Fruit fly (Drosophila melanogaster) whole organism, pupa: ENCODE results near the gene Fum2.

Experiments
- CG10348 ChIP-seq: fragments of 200-800 bp; sonication (Bioruptor generic); IDR thresholded peaks from 2 replicates; pipeline ENCODE4 v1.3.6; 2022; ENCODE audit warnings: missing biosample characterization, missing genetic modification characterization
- CG12605 ChIP-seq: fragments of 200-800 bp; sonication (Bioruptor generic); IDR thresholded peaks from 2 replicates; pipeline ENCODE4 v1.3.6; 2022; ENCODE audit warnings: missing biosample characterization, missing genetic modification characterization
- CG13204 ChIP-seq: fragments of 200-800 bp; sonication (Bioruptor generic); optimal IDR thresholded peaks from 2 replicates; lab custom pipeline; 2018; ENCODE audit warnings: missing biosample characterization, mild to moderate bottlenecking, missing genetic modification characterization, moderate library complexity
- CG14655 ChIP-seq: fragments of 200-800 bp; sonication (Bioruptor generic); optimal IDR thresholded peaks from 3 replicates; lab custom pipeline; 2017; ENCODE audit warnings: mild to moderate bottlenecking, missing biosample characterization, missing genetic modification reagents, missing genetic modification characterization
- CG15710 ChIP-seq: fragments of 200-800 bp; sonication (Bioruptor generic); optimal IDR thresholded peaks from 2 replicates; lab custom pipeline; 2018; ENCODE audit warnings: missing biosample characterization, mild to moderate bottlenecking, missing genetic modification characterization, moderate library complexity
- CG17806 ChIP-seq: fragments of 200-800 bp; sonication (Bioruptor generic); optimal IDR thresholded peaks from 2 replicates; lab custom pipeline; 2018; ENCODE audit warnings: missing biosample characterization, mild to moderate bottlenecking, missing genetic modification characterization, moderate library complexity
- CG32121 ChIP-seq: fragments of 200-800 bp; sonication (Bioruptor generic); IDR thresholded peaks from 2 replicates; pipeline ENCODE4 v1.3.6; 2022; ENCODE audit warnings: missing biosample characterization, missing genetic modification characterization
- CG34367 ChIP-seq: fragments of 200-800 bp; sonication (Bioruptor generic); optimal IDR thresholded peaks from 2 replicates; lab custom pipeline; 2018; ENCODE audit warnings: missing biosample characterization, mild to moderate bottlenecking, missing genetic modification characterization
- CG4496 ChIP-seq: fragments of 200-800 bp; sonication (Bioruptor generic); IDR thresholded peaks from 3 replicates; pipeline ENCODE4 v1.3.6; 2022; ENCODE audit warnings: missing biosample characterization, missing genetic modification characterization
- CG8159 ChIP-seq: fragments of 200-800 bp; sonication (Bioruptor generic); optimal IDR thresholded peaks from 3 replicates; lab custom pipeline; 2018; ENCODE audit warnings: missing biosample characterization, mild to moderate bottlenecking, missing genetic modification characterization, moderate library complexity
- CG8301 ChIP-seq: fragments of 200-800 bp; sonication (Bioruptor generic); optimal IDR thresholded peaks from 2 replicates; lab custom pipeline; 2018; ENCODE audit warnings: missing biosample characterization, mild to moderate bottlenecking, missing genetic modification characterization
- CG9948 ChIP-seq: fragments of 200-800 bp; sonication (Bioruptor generic); optimal IDR thresholded peaks from 2 replicates; lab custom pipeline; 2018; ENCODE audit warnings: missing biosample characterization, mild to moderate bottlenecking, missing genetic modification characterization, moderate library complexity
- D1 ChIP-seq: fragments of 200-800 bp; sonication (Bioruptor generic); optimal IDR thresholded peaks from 2 replicates; lab custom pipeline; 2018; ENCODE audit warnings: missing biosample characterization, mild to moderate bottlenecking, missing genetic modification characterization, moderate library complexity
- EcR ChIP-seq: fragments of 200-800 bp; sonication (Bioruptor generic); optimal IDR thresholded peaks from 3 replicates; lab custom pipeline; 2019; ENCODE audit warnings: missing biosample characterization, missing genetic modification characterization, mild to moderate bottlenecking, moderate library complexity, missing genetic modification reagents
- Ets98B ChIP-seq: fragments of 200-800 bp; sonication (Bioruptor generic); IDR thresholded peaks from 2 replicates; pipeline ENCODE4 v1.3.6; 2022; ENCODE audit warnings: missing biosample characterization, missing genetic modification characterization
- Pif1A ChIP-seq: fragments of 200-800 bp; sonication (Bioruptor generic); optimal IDR thresholded peaks from 3 replicates; lab custom pipeline; 2016; ENCODE audit warnings: missing biosample characterization, missing genetic modification characterization
- Pif1B ChIP-seq: fragments of 200-800 bp; sonication (Bioruptor generic); optimal IDR thresholded peaks from 3 replicates; lab custom pipeline; 2016; ENCODE audit warnings: missing biosample characterization, missing genetic modification characterization
- Snoo ChIP-seq: fragments of 200-800 bp; sonication (Bioruptor generic); optimal IDR thresholded peaks from 3 replicates; lab custom pipeline; 2017; ENCODE audit warnings: missing biosample characterization, mild to moderate bottlenecking, missing genetic modification characterization, inconsistent platforms
- fd96Ca ChIP-seq: fragments of 200-800 bp; sonication (Bioruptor generic); IDR thresholded peaks from 3 replicates; pipeline ENCODE4 v1.3.6; 2022; ENCODE audit warnings: missing biosample characterization, missing genetic modification characterization
- gl ChIP-seq: fragments of 200-800 bp; sonication (Bioruptor generic); optimal IDR thresholded peaks from 2 replicates; lab custom pipeline; 2018; ENCODE audit warnings: missing biosample characterization, mild to moderate bottlenecking, missing genetic modification characterization
- rn ChIP-seq: fragments of 200-800 bp; sonication (Bioruptor generic); IDR thresholded peaks from 2 replicates; pipeline ENCODE4 v1.3.6; 2022; ENCODE audit warnings: missing biosample characterization, missing genetic modification characterization

The Fum2 gene

dm6 chrX:6700990-6701530 lies 19.5 kb downstream of the Fum2 start:
- TF ChIP-seq Ets98B (GFP tag; lab: Robert Waterston, UW) = no peak
- no peak for TF ChIP-seq CG17806 (tag; lab: Kevin White, UChicago)
- TF ChIP-seq CG8159 = no peak
- TF ChIP-seq gl (tag; lab: Kevin White, UChicago) = no peak
- TF ChIP-seq CG14655 (GFP tag; lab: Kevin White, UChicago) = no peak
- TF ChIP-seq CG10348 = no peak
- no peak for TF ChIP-seq CG4496
- no peak for TF ChIP-seq Snoo
- no peak for TF ChIP-seq D1 (tag; lab: Kevin White, UChicago)

DNA sequence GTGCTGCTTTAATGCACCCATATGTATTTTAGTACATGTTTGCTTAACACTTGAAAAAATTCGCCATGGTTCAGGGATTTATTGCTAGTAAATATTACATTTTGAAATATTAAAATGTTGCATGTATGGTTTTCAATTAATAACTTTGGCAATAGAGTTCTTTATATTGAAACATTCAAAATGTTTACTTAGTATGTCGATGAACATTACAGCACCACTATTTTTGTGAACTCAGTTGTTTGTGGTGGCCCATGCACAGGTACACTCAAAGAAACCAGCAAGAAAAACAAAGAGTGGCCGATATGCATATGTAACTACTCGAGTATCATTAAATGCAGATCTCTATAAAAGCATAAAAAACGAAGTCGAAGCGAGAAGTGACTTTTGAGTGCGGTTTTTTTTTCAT lies 20.5 kb downstream of the Fum2 start:
- TF ChIP-seq CG12605 (GFP tag; lab: Robert Waterston, UW) (peak; percentile 53; the same call in 1 of the 2 replicates), CG14655 (GFP tag; lab: Kevin White, UChicago) (peak; percentile 82), CG9948 (peak; percentile 74), Pif1A (GFP tag; lab: Kevin White, UChicago) (peak; percentile 74), EcR (GFP tag; lab: Kevin White, UChicago) (no peak), CG17806 (tag; lab: Kevin White, UChicago) (peak; percentile 74), Snoo (peak; percentile 9), CG32121 (GFP tag; lab: Robert Waterston, UW) (peak; percentile 83), CG34367 (tag; lab: Kevin White, UChicago) (peak; percentile 74), D1 (tag; lab: Kevin White, UChicago) (peak; percentile 43), rn (GFP tag; lab: Robert Waterston, UW) (peak; percentile 51), CG8159 (peak; percentile 83), gl (tag; lab: Kevin White, UChicago) (peak; percentile 33), CG10348 (0 out of 2 replicates have a peak, but pooled peaks have one; percentile 45), CG13204 (GFP tag; lab: Kevin White, UChicago) (peak; percentile 54), CG4496 (peak; percentile 88), CG15710 (tag; lab: Kevin White, UChicago) (peak; percentile 78), CG8301 (peak; percentile 80), Pif1B (GFP tag; lab: Kevin White, UChicago) (peak; percentile 67), Ets98B (GFP tag; lab: Robert Waterston, UW) (peak; percentile 78), fd96Ca (GFP tag; lab: Robert Waterston, UW) (peak; percentile 66; the same call in 2 of the 3 replicates)

- TF ChIP-seq fd96Ca (GFP tag; lab: Robert Waterston, UW) (peak; percentile 31; the same call in 1 of the 3 replicates), gl (tag; lab: Kevin White, UChicago) (no peak), CG32121 (GFP tag; lab: Robert Waterston, UW) (peak; percentile 31; the same call in 1 of the 2 replicates), CG12605 (GFP tag; lab: Robert Waterston, UW) (peak; percentile 32; the same call in 1 of the 2 replicates), CG4496 (peak; percentile 67), rn (GFP tag; lab: Robert Waterston, UW) (no peak), CG14655 (GFP tag; lab: Kevin White, UChicago) (no peak), Ets98B (GFP tag; lab: Robert Waterston, UW) (no peak; the same call in 1 of the 2 replicates)
Measured at dm6 chrX:6702591-6702990, 21.0 kb downstream of the Fum2 start.

dm6 chrX:6703237-6703636 lies 21.7 kb downstream of the Fum2 start:
- TF ChIP-seq Pif1B (GFP tag; lab: Kevin White, UChicago) = no peak
- peak; percentile 22 for TF ChIP-seq CG9948
- peak; percentile 14 for TF ChIP-seq CG34367 (tag; lab: Kevin White, UChicago)
- TF ChIP-seq CG14655 (GFP tag; lab: Kevin White, UChicago) = peak; percentile 64
- TF ChIP-seq CG17806 (tag; lab: Kevin White, UChicago) = peak; percentile 6
- peak; percentile 6 for TF ChIP-seq CG15710 (tag; lab: Kevin White, UChicago)
- peak; percentile 15 for TF ChIP-seq CG8301
- TF ChIP-seq CG8159 = peak; percentile 39
- no peak for TF ChIP-seq D1 (tag; lab: Kevin White, UChicago)
- 0 out of 2 replicates have a peak, but pooled peaks have one; percentile 5 for TF ChIP-seq CG12605 (GFP tag; lab: Robert Waterston, UW)
- TF ChIP-seq CG4496 = peak; percentile 38; the same call in 1 of the 3 replicates

dm6 chrX:6703957-6704356 lies 22.4 kb downstream of the Fum2 start:
- TF ChIP-seq CG17806 (tag; lab: Kevin White, UChicago) (peak; percentile 28), EcR (GFP tag; lab: Kevin White, UChicago) (no peak), Pif1B (GFP tag; lab: Kevin White, UChicago) (peak; percentile 16), gl (tag; lab: Kevin White, UChicago) (no peak), CG8159 (peak; percentile 63), CG12605 (GFP tag; lab: Robert Waterston, UW) (no peak), CG8301 (peak; percentile 49), Pif1A (GFP tag; lab: Kevin White, UChicago) (peak; percentile 51), CG4496 (no peak), rn (GFP tag; lab: Robert Waterston, UW) (no peak), Ets98B (GFP tag; lab: Robert Waterston, UW) (no peak), CG15710 (tag; lab: Kevin White, UChicago) (peak; percentile 53), CG32121 (GFP tag; lab: Robert Waterston, UW) (no peak), CG13204 (GFP tag; lab: Kevin White, UChicago) (no peak), fd96Ca (GFP tag; lab: Robert Waterston, UW) (no peak), Snoo (no peak), CG9948 (peak; percentile 52), D1 (tag; lab: Kevin White, UChicago) (no peak), CG14655 (GFP tag; lab: Kevin White, UChicago) (peak; percentile 65), CG10348 (no peak), CG34367 (tag; lab: Kevin White, UChicago) (peak; percentile 33)
- TF ChIP-seq, all 21 proteins: peak for 9
